Fruit fly (Drosophila melanogaster) whole organism: ENCODE results near the gene brat.

Source experiments
- CG8478 ChIP-seq: fragments of >200 bp; optimal IDR thresholded peaks from 2 replicates; lab custom pipeline; 2018; ENCODE audit warnings: inconsistent platforms
- Dll ChIP-seq: fragments of >200 bp; optimal IDR thresholded peaks from 2 replicates; lab custom pipeline; 2017
- EcR ChIP-seq, 2 experiments: fragments of >200 bp; optimal IDR thresholded peaks; 2 replicates each; lab custom pipeline; 2017; ENCODE audit warnings: missing biosample characterization in 2 of 2, missing genetic modification characterization in 2 of 2, missing genetic modification reagents in 2 of 2
- pan ChIP-seq: fragments of >200 bp; optimal IDR thresholded peaks from 2 replicates; lab custom pipeline; 2017
- psq ChIP-seq: fragments of >200 bp; optimal IDR thresholded peaks from 2 replicates; lab custom pipeline; 2017
- usp ChIP-seq: fragments of >200 bp; optimal IDR thresholded peaks from 2 replicates; lab custom pipeline; 2017; ENCODE audit warnings: missing biosample characterization, missing genetic modification characterization, mixed read lengths

brat gene

dm6 chr2L:19133465-19134365 is at the start of gene brat:
Gene brat, plus strand, starts transcription at chr2L:19133816.
- TF ChIP-seq Dll (lab: Kevin White, UChicago) (no peak), psq (lab: Kevin White, UChicago) (no peak), CG8478 (lab: Kevin White, UChicago) (no peak), pan (lab: Kevin White, UChicago) (no peak), usp (GFP tag; lab: Kevin White, UChicago) (no peak), EcR (GFP tag; optimal IDR thresholded peaks at IDR 0.05; lab: Kevin White, UChicago) (no peak)

- TF ChIP-seq psq (lab: Kevin White, UChicago): no peak
- no peak for TF ChIP-seq usp (GFP tag; lab: Kevin White, UChicago)
Observed at dm6 chr2L:19088895-19089294, 44.7 kb upstream of the brat start.

dm6 chr2L:19089385-19089784 is 44.2 kb upstream of the brat start:
- TF ChIP-seq psq (lab: Kevin White, UChicago) (no peak), usp (GFP tag; lab: Kevin White, UChicago) (no peak), pan (lab: Kevin White, UChicago) (no peak), CG8478 (lab: Kevin White, UChicago) (no peak), Dll (lab: Kevin White, UChicago) (no peak), EcR (GFP tag; optimal IDR thresholded peaks at IDR 0.05; lab: Kevin White, UChicago) (no peak)

dm6 chr2L:19093868-19094267 is 39.7 kb upstream of the brat start:
- TF ChIP-seq usp (GFP tag; lab: Kevin White, UChicago): no peak
- TF ChIP-seq CG8478 (lab: Kevin White, UChicago): no peak
- no peak for TF ChIP-seq psq (lab: Kevin White, UChicago)
- no peak for TF ChIP-seq EcR (GFP tag; optimal IDR thresholded peaks at IDR 0.05; lab: Kevin White, UChicago)
- TF ChIP-seq Dll (lab: Kevin White, UChicago): no peak
- TF ChIP-seq pan (lab: Kevin White, UChicago): no peak

- no peak for TF ChIP-seq pan (lab: Kevin White, UChicago)
- no peak for TF ChIP-seq CG8478 (lab: Kevin White, UChicago)
- TF ChIP-seq EcR (GFP tag; optimal IDR thresholded peaks at IDR 0.05; lab: Kevin White, UChicago): no peak
- TF ChIP-seq psq (lab: Kevin White, UChicago): no peak
- no peak for TF ChIP-seq Dll (lab: Kevin White, UChicago)
- TF ChIP-seq usp (GFP tag; lab: Kevin White, UChicago): no peak
Observed at dm6 chr2L:19096361-19096760, 37.3 kb upstream of the brat start.

- TF ChIP-seq CG8478 (lab: Kevin White, UChicago) (no peak), pan (lab: Kevin White, UChicago) (no peak), psq (lab: Kevin White, UChicago) (no peak), Dll (lab: Kevin White, UChicago) (no peak), EcR (GFP tag; optimal IDR thresholded peaks at IDR 0.05; lab: Kevin White, UChicago) (no peak), usp (GFP tag; lab: Kevin White, UChicago) (no peak)
Observed at dm6 chr2L:19097374-19097773, 36.2 kb upstream of the brat start.

- TF ChIP-seq CG8478 (lab: Kevin White, UChicago): no peak
- TF ChIP-seq pan (lab: Kevin White, UChicago): no peak
- TF ChIP-seq EcR (GFP tag; optimal IDR thresholded peaks at IDR 0.05; lab: Kevin White, UChicago): no peak
- TF ChIP-seq Dll (lab: Kevin White, UChicago): no peak
- TF ChIP-seq psq (lab: Kevin White, UChicago): no peak
- TF ChIP-seq usp (GFP tag; lab: Kevin White, UChicago): no peak
Observed at dm6 chr2L:19098668-19099067, 34.9 kb upstream of the brat start.

- TF ChIP-seq Dll (lab: Kevin White, UChicago): no peak
- TF ChIP-seq pan (lab: Kevin White, UChicago): no peak
- no peak for TF ChIP-seq psq (lab: Kevin White, UChicago)
- no peak for TF ChIP-seq EcR (GFP tag; optimal IDR thresholded peaks at IDR 0.05; lab: Kevin White, UChicago)
- no peak for TF ChIP-seq CG8478 (lab: Kevin White, UChicago)
- TF ChIP-seq usp (GFP tag; lab: Kevin White, UChicago): no peak
Observed at dm6 chr2L:19101744-19102143, 31.9 kb upstream of the brat start, which contains the start of the genes CG17344 and CG43731. Gene CG17344, plus strand, starts transcription at chr2L:19102044. Gene CG43731, plus strand, starts transcription at chr2L:19102044.

dm6 chr2L:19103176-19103921 is 30.3 kb upstream of the brat start:
- TF ChIP-seq usp (GFP tag; lab: Kevin White, UChicago) (no peak), CG8478 (lab: Kevin White, UChicago) (no peak), Dll (lab: Kevin White, UChicago) (no peak), psq (lab: Kevin White, UChicago) (no peak), EcR (GFP tag; optimal IDR thresholded peaks at IDR 0.05; lab: Kevin White, UChicago) (no peak), pan (lab: Kevin White, UChicago) (no peak)

- TF ChIP-seq EcR (GFP tag; optimal IDR thresholded peaks at IDR 0.05; lab: Kevin White, UChicago) (no peak), usp (GFP tag; lab: Kevin White, UChicago) (no peak), CG8478 (lab: Kevin White, UChicago) (no peak), pan (lab: Kevin White, UChicago) (no peak), psq (lab: Kevin White, UChicago) (no peak), Dll (lab: Kevin White, UChicago) (no peak)
Observed at dm6 chr2L:19104383-19104782, 29.2 kb upstream of the brat start.

- no peak for TF ChIP-seq psq (lab: Kevin White, UChicago)
- no peak for TF ChIP-seq pan (lab: Kevin White, UChicago)
- no peak for TF ChIP-seq usp (GFP tag; lab: Kevin White, UChicago)
- TF ChIP-seq EcR (GFP tag; optimal IDR thresholded peaks at IDR 0.05; lab: Kevin White, UChicago): no peak
- no peak for TF ChIP-seq Dll (lab: Kevin White, UChicago)
- TF ChIP-seq CG8478 (lab: Kevin White, UChicago): no peak
Observed at dm6 chr2L:19106235-19106634, 27.4 kb upstream of the brat start.
